Fruit fly (Drosophila melanogaster) whole organism: ENCODE data around the gene CG16717.

Experiments
- pan ChIP-seq: fragments of >200 bp; optimal IDR thresholded peaks from 2 replicates; lab custom pipeline; 2017
- psq ChIP-seq: fragments of >200 bp; optimal IDR thresholded peaks from 2 replicates; lab custom pipeline; 2017
- usp ChIP-seq: fragments of >200 bp; optimal IDR thresholded peaks from 2 replicates; lab custom pipeline; 2017; ENCODE audit warnings: missing biosample characterization, missing genetic modification characterization, mixed read lengths

DNA sequence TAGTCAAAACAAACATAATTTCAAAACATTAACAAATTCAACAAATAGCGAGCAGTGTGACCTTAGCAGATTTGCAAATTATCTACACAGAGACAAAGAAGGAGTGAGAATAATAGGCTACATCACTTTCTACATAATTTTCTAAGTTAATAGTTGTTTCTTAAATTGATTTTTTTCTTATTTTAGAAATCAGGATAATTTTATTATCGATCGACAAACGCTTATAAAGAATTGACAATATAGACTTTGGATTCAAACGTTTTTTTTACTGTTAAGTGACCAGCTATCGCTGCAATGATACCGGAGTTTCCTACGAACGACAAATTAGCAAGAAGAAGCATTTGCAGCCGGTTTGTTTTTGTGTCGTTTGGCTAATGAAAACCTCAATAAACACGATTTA is 44.1 kb downstream of the CG16717 start, which contains the start of the genes nbs and defl:
- TF ChIP-seq usp (GFP tag; lab: Kevin White, UChicago) (no peak), pan (lab: Kevin White, UChicago) (no peak), psq (no peak)
